Fruit fly (Drosophila melanogaster) ovary, adult (tissue): Measurements from ENCODE around the gene UQCR-14.

Experiments used
- CG17801 ChIP-seq: fragments of 200-800 bp; optimal IDR thresholded peaks from 2 replicates; lab custom pipeline; 2019; ENCODE audit warnings: missing biosample characterization, mild to moderate bottlenecking, missing genetic modification characterization, moderate library complexity; ENCODE audit not compliant: partially characterized antibody

Gene UQCR-14

DNA sequence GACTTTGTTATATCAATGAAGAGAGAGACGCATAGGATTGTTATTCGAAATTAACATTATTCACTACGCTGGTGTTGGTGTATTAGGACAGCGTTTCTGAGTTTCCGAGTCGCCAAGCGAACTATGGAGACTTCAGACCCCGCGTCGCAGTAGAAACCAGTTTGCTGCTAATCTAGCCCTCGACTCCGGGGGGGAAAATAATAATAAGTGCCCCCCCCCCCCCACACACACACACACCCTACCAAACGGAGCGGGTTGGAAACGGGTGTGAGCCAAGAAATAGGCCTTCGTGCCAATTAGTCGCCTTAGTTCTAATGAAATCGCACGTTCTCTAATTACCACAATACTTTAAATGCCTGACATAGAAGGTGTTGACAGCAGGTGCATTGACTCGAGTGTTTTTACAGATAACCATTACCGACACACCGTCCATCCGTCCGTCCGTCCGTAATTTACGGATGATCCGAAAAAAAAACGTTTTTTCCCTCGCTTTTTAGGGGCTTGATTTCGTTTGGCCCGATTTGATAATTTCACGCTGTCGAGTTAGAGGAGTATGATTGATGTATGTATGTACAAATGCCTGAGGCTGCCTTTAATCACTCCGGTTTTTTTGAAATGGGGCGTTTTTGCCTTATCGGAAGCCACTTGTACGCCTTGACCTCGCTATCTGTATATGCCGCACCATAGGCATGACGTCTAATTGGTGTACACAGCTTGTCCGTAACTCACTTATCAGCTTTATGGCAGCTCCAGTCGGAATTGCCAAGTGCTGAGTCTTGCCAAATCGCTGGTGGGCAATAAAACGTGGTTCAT, 4.2 kb upstream of the UQCR-14 start:
- TF ChIP-seq CG17801 (GFP tag; lab: Kevin White, UChicago) = no peak

DNA sequence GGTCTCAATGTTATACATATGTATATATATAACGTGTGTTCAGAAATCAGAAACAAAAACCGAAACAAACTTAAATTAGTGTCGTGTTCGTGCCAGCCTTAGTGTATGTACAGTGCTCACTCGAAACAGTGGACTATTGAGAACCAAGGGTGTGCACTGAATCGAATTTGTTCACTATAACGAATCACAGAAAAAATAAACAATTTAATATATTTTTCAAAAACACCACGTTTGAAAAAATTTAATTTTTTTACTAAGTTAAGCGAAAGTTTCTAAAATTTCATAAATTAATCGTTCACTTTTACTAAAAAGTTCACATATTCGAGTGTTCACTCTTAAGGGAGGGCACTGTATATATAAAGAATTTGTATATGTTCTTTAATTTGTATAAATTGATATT, 902 bp upstream of the UQCR-14 start:
- peak; percentile 19 for TF ChIP-seq CG17801 (GFP tag; lab: Kevin White, UChicago)

DNA sequence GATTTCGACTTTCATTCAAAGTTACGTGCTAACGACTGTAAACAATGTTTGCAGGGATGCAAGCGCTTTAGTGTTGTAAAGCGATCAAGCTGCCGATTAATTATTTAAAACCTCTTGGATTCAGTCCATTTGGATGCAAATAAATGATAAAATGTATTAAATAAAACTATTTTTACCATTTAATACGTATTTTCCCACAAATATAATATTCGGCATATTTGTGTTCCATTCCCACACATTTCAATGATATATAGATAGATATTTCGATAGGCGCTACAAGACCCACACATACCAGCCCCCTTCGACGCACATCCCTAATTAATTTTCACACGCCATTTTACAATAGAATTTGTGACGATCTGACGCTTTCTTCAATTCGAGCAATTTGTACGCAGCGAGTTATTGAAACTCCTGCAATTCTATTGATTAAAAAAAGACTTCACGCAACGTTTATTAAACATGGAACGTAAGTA, 2.4 kb downstream of the UQCR-14 start, which contains the start of the genes CG32576 and caz:
TSS of gene CG32576 (minus strand) at position 42 of the 473 bp plus-strand sequence.
TSS of gene caz (plus strand) at position 319 of the 473 bp plus-strand sequence.
- TF ChIP-seq CG17801 (GFP tag; lab: Kevin White, UChicago) = peak; percentile 45

DNA sequence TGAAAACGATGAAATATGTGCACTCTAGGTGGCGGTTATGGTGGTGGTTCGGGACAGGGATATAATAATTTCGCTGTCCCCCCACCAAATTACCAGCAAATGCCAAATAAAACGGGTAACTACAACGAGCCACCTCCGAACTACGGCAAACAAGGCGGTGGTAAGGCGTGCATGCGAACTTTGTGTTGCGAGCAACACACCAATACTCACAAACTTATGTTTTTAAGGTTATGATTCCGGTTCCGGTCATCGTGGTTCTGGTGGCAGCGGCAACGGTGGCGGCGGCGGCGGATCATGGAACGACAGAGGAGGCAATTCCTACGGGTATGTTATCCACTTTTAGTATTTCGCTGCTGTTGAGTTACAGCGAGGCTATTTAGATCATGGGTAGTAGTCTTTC, 2.9 kb downstream of the UQCR-14 start:
- no peak for TF ChIP-seq CG17801 (GFP tag; lab: Kevin White, UChicago)

DNA sequence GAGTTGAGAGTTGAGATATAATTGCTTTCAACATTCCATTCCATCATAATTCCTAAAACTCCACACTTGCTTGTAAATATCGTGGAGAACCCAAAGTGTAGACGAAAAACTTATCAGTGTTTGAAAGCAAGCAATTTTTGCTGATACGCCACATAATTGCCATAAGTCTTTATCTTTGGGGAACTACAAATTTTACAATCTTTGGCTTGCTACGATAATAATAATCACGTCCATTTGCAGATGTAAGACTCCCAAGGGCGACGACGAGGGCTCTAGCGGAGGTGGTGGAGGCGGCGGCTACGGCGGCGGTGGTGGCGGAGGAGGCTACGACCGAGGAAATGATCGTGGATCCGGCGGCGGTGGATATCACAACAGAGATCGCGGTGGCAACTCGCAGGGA, 6.6 kb downstream of the UQCR-14 start:
- no peak for TF ChIP-seq CG17801 (GFP tag; lab: Kevin White, UChicago)

DNA sequence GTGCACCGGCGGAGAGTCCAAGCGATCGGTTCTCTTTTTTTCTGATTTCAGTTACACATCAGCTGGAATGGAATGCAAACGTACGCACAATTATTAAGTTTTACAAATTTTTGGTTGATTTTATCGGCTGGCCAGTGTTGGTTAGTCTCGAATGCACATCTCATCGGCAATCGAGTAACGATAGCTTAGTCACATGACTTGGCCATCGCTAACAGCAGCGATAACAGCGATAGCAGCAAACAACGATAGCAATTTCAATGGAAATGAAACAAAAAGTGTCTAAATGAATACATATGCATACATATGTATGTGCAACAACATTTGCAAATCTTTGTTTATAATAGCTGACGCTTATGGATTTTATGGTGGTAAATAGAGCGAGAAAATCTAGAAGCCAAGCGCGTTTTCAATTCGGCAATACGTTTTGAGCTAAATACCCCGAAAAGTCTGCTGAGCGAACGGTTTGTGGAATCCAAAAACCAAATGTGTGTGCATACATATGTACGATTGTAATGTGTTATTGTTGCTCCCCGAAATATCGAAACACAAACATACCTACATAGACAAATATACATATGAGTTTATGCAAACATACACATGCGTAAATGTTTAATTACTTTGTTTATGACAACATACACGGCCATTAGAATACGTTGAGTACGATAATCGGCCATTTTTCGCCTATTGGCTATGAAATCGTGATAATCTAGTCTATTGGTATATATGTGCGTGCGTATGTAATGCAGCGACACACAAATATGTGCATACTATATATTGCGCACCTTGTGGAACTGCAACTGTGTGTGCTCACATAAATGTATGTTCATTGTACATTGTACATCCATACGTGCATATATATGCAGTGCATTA, 10.6 kb downstream of the UQCR-14 start, which contains the start of gene CG3632:
TSS of gene CG3632 (plus strand) at position 249 of the 870 bp plus-strand sequence.
- TF ChIP-seq CG17801 (GFP tag; lab: Kevin White, UChicago) = peak; percentile 75

DNA sequence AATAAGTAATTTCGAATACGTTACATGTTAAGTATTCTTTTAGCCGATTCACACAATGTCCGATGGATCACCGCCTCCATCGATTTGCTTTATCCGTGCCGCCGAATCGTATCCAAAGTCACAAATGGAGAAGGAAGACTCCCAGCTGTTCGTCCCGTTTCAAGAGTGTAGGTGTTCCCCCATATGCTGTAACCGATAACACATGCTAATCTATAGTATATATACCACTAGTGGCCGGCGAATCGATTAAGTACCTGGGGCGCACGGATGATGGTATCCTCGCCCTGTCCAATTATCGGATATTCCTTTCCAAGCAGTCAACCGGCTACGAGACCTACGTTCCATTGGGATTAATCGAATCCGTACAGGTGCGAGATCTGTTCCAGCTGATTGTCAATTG, 11.5 kb downstream of the UQCR-14 start, which contains the start of gene ERp44:
TSS of gene ERp44 (minus strand) at position 101 of the 400 bp plus-strand sequence.
- TF ChIP-seq CG17801 (GFP tag; lab: Kevin White, UChicago) = no peak

DNA sequence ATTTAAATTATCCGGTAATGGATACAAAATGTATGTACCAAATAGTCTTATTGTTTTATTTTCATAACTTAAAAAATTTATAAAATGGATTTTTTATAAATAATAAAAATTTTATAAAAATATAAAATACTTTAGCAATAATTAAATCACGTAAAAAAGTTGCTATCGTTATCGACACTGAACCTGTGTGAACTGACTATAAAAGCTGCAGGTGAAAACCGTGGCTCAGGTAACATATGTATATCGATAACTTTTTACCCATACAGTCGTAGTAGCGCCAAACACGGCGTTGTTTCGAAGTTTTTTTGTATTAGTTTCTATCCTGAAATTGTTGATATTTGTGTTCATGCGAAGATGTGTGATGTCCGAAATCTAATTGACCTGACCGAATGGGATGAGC, 17.5 kb downstream of the UQCR-14 start, which contains the start of gene CG3679:
TSS of gene CG3679 (plus strand) at position 235 of the 400 bp plus-strand sequence.
- no peak for TF ChIP-seq CG17801 (GFP tag; lab: Kevin White, UChicago)

DNA sequence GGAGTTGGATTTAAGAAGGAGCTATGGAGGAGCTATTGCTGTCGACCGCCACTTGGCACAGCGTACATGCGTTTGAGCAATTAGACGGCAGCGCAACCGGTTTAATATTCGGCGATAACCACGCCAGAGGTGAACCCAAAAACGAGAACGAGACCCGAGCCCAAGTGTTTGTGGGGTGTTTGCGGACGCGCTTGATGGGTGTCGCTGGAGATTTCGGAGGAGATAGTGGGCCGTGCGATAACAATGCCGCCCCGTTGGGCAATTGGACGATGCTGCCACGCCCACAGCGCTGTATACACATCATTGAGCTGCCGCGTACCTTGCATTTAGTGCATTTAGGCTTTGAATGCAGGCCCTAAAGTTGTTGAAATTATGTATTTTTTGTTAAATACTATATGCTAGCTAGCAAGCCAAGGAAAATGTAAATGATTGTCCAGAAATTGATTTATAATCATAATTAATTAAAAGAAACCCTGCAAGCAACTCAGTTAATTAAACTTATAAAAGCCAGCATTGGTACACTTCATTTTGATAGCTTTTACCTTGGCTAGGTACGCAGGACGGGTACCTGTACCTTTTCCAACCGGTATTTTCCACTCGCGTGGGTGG, 22.3 kb downstream of the UQCR-14 start, which contains the start of gene Had1:
TSS of gene Had1 (minus strand) at position 358 of the 609 bp plus-strand sequence.
- TF ChIP-seq CG17801 (GFP tag; lab: Kevin White, UChicago) = no peak

DNA sequence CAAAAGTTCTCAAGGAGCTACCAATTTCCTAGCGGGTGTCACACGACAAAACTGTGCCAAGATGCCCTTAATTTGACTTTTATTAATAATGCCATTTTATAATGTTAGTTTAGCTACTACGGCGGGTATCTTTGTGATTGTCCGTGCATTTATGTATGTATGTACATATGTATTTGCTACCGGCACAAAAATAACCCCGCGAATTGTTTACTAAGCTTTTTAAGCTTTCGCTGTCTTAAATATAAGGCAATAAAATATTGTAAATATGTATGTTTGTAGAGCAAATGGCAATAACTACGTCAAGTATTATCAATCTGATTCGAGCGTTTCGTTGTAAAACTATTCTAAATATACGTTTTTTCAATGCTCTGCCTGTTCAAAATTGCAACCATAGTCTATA, 22.9 kb downstream of the UQCR-14 start:
- peak; percentile 25 for TF ChIP-seq CG17801 (GFP tag; lab: Kevin White, UChicago)

DNA sequence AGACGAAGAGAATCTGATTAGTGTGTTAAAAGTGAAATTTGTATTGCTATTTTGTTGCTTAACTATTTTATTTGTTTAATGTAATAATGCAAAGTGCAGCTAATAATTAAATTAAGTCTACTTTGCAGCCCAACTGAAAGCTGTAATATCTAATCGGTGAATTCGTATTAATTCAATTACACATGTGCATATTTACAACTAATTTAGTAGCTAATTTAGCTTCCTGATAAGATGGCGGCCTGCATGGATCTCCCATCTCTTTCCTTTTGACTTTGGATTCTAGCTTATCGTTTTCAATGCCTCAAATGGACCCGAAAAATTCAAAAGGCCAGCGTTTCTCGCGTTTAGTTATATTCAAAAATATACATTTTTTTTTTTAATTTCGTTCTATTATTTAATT, 23.7 kb downstream of the UQCR-14 start:
- TF ChIP-seq CG17801 (GFP tag; lab: Kevin White, UChicago) = peak; percentile 30

DNA sequence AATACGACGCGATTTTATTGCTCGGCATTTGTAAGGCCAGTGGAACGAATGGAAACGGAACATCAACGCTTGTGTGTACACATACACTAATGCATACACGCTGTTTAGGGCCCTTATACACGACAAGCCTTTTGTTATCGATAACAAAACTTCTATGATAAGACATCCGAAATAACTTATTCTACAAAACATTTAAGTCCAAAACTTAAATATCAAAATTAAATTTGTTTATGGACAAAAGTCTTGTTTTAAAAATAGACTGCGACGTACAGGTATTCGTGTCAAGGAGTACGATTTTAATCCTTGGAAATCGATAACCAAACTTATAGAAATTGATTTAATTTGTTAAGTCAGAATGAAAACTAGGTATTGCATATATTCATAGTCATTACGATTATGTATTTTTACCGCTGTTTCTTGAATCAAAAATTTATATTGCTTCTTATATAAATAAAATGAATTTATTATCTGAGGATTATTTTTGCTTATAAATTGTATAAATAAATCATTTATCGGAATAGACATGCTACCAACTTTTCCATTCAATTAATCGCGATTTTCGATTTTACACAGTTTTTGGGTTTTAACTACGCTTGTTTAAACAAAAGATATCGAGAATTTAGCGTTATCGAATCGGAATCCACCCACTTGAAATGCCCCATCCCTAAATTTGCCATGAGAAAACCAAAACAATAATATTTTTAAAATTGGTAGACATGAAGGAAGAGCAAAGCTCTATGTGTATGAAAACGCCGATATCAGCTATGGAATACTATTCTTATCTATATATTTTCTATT, 27.2 kb downstream of the UQCR-14 start, which contains the start of the genes CG9915 and SWIP:
TSS of gene CG9915 (minus strand) at position 61 of the 798 bp plus-strand sequence.
TSS of gene SWIP (plus strand) at position 632 of the 798 bp plus-strand sequence.
- peak; percentile 64 for TF ChIP-seq CG17801 (GFP tag; lab: Kevin White, UChicago)

DNA sequence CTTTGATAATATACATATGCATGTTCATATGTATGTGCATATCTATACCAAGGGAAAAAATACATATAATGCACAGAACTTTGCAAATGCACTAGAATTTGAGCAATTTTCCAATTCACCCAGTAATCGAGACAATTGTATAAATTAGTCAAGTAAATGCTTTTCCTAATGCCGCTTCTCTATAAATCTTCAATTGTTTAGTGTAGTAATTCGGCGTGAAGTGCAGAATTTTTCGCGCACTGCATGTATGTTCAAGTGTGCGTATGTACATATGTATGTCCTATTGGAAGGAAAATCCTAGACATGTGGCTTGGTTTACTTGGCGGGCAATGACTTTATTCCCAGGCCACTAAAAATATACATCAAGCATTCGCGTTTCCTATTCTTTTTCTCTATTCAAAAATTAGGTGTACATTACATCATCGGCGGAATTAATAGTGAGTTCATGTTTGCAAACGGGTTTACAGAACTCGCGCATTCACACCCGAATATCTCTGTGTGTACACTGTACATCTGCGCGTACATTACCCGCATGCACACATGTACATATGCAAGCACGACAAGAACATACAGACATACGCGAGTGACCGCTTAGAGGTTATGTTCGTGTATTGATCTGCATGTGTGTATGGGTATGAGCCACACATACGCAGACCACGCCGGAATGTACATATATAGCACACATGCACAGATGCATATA, 32.9 kb downstream of the UQCR-14 start:
- peak; percentile 63 for TF ChIP-seq CG17801 (GFP tag; lab: Kevin White, UChicago)
